Fruit fly (Drosophila melanogaster) whole organism: ENCODE data around the gene CG9776.

Experiments used
- CG8478 ChIP-seq: fragments of >200 bp; optimal IDR thresholded peaks from 2 replicates; lab custom pipeline; 2018; ENCODE audit warnings: inconsistent platforms
- Dll ChIP-seq: fragments of >200 bp; optimal IDR thresholded peaks from 2 replicates; lab custom pipeline; 2017
- EcR ChIP-seq, 2 experiments: fragments of >200 bp; optimal IDR thresholded peaks; 2 replicates each; lab custom pipeline; 2017; ENCODE audit warnings: missing biosample characterization in 2 of 2, missing genetic modification characterization in 2 of 2, missing genetic modification reagents in 2 of 2
- pan ChIP-seq: fragments of >200 bp; optimal IDR thresholded peaks from 2 replicates; lab custom pipeline; 2017
- psq ChIP-seq: fragments of >200 bp; optimal IDR thresholded peaks from 2 replicates; lab custom pipeline; 2017

- no peak for TF ChIP-seq pan (lab: Kevin White, UChicago)
- TF ChIP-seq psq (lab: Kevin White, UChicago): no peak
- TF ChIP-seq Dll (lab: Kevin White, UChicago): peak; percentile 50
- no peak for TF ChIP-seq CG8478 (lab: Kevin White, UChicago)
- peak in 1 of 2 experiments; percentile 43 for TF ChIP-seq EcR (GFP tag; optimal IDR thresholded peaks at IDR 0.05; lab: Kevin White, UChicago)
Observed at dm6 chr3R:4360668-4361110, 26.8 kb upstream of the CG9776 start.
